Fruit fly (Drosophila melanogaster) ovary, adult (tissue): ENCODE measurements around the gene CG15333.

ENCODE experiments used
- CG17801 ChIP-seq: fragments of 200-800 bp; optimal IDR thresholded peaks from 2 replicates; lab custom pipeline; 2019; ENCODE audit warnings: missing biosample characterization, mild to moderate bottlenecking, missing genetic modification characterization, moderate library complexity; ENCODE audit not compliant: partially characterized antibody

Gene CG15333

dm6 chrX:8037334-8037733 lies 16.2 kb upstream of the CG15333 start, which contains the start of gene CG2233:
Gene CG2233 (minus strand): TSS chrX:8037517.
- TF ChIP-seq CG17801, result no peak

- no peak for TF ChIP-seq CG17801
Measured at dm6 chrX:7995171-7995747, 25.9 kb downstream of the CG15333 start, which contains the start of gene Tbh. Gene Tbh (plus strand): TSS chrX:7995697.

DNA sequence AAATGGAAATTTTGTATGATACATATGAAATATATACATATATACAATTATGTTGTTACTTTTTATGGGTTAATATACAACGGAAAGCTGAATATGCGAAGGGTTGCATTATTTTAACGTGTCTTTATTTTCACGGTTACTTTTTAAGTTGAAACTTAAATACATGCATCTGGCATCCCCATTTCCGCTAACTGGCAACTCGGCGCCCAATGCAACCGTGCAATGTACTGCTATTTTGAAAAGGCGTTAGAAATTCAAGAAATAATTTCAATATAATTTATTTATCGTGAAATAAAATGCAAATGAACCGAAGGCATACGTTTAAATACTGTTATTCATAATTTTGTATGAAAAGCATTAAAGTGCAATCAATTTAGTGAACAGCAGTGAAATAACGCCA lies 34.6 kb downstream of the CG15333 start:
- TF ChIP-seq CG17801, result peak; percentile 0

dm6 chrX:7980786-7981185 lies 40.4 kb downstream of the CG15333 start:
- TF ChIP-seq CG17801, result peak; percentile 88

DNA sequence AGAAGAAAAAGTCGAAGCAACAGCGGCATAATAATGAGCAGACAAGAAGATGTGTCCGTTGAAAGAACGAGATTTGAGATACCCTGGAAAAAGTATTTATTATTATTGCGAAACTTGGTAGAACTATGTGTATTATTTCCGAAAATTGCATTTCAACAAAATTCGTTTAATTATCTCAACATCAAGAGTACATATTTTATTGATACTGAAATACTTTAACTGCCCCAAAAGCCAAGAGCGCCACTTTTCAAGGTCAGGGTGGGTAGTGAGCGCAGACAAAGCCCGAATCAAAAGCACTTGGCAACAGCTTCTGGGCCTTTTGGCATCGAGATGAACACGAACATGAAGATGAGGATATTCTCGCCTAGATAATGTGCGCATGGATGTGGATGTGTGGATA lies 41.9 kb downstream of the CG15333 start:
- no peak for TF ChIP-seq CG17801

dm6 chrX:7978027-7978426 lies 43.1 kb downstream of the CG15333 start:
- no peak for TF ChIP-seq CG17801

- no peak for TF ChIP-seq CG17801
Measured at dm6 chrX:7976976-7977834, 43.9 kb downstream of the CG15333 start.

- TF ChIP-seq CG17801, result no peak
Measured at dm6 chrX:7975516-7976257, 45.5 kb downstream of the CG15333 start.

DNA sequence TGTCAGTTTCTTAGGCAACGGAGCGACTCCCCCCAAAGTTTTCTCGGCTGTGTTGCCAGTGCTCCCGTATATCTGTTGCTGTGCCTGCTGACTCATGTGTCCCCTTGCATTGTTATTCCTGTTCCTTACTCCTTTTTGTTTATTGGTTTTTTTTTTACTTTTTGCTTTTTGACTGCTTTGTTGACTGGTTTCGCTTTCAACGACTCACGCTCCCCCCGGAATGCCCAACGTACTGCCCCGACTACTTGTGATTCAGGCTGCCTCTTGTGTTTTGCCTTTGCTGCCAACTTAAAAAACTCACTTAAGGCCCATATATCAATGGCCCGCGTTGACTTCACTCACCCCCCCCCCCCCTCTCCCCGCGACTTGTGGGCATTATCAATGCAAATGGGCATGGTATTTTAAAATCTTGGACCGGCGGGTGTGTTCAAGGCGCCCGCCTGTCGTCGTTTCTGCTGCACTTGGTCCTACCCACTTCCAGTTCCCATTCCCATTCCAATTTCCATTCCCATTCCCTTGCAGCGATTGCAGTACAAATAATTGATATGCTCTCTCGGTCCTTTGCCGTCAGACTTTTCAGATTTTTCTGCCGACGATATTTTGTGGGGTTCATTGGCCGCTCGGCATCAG lies 47.7 kb downstream of the CG15333 start:
- no peak for TF ChIP-seq CG17801

- TF ChIP-seq CG17801, result peak; percentile 52
Measured at dm6 chrX:7972363-7972942, 48.7 kb downstream of the CG15333 start.

- peak; percentile 72 for TF ChIP-seq CG17801
Measured at dm6 chrX:7970396-7970795, 50.7 kb downstream of the CG15333 start.
